Fruit fly (Drosophila melanogaster): ENCODE results near the gene CG6664.

Gene CG6664

dm6 chr3L:17004218-17004759, 11.7 kb downstream of the CG6664 start (continued):
- TF ChIP-seq Deaf1 (tag; optimal IDR thresholded peaks at IDR 0.05) (peak; percentile 64), CG5245 (GFP tag; optimal IDR thresholded peaks at IDR 0.05) (peak; percentile 71), cad (GFP tag; optimal IDR thresholded peaks at IDR 0.05) (no peak), cas (GFP tag; IDR thresholded peaks at IDR 0.05) (peak; percentile 56; the same call in 1 of the 2 replicates), Bteb2 (GFP tag; optimal IDR thresholded peaks at IDR 0.05) (peak; percentile 89), Atf3 (GFP tag; optimal IDR thresholded peaks at IDR 0.05) (peak; percentile 71), gce (GFP tag; IDR thresholded peaks at IDR 0.05) (peak; percentile 60; the same call in 1 of the 3 replicates), hth (optimal IDR thresholded peaks at IDR 0.05) (no peak), CG42726 (GFP tag; IDR thresholded peaks at IDR 0.05; ENCODE audit: partially characterized antibody) (0 out of 2 replicates have a peak, but pooled peaks have one; percentile 26), Nf-YC (tag; optimal IDR thresholded peaks at IDR 0.05) (peak; percentile 74), Fer3 (tag; optimal IDR thresholded peaks at IDR 0.05) (peak; percentile 75), trh (GFP tag; optimal IDR thresholded peaks at IDR 0.05) (peak; percentile 17), zfh2 (GFP tag; optimal IDR thresholded peaks at IDR 0.05) (peak; percentile 86), p53 (GFP tag; optimal IDR thresholded peaks at IDR 0.05) (peak; percentile 83), Hmx (GFP tag; optimal IDR thresholded peaks at IDR 0.05) (peak; percentile 25), maf-S (GFP tag; optimal IDR thresholded peaks at IDR 0.05) (peak; percentile 84), CG6689 (GFP tag; IDR thresholded peaks at IDR 0.05) (peak; percentile 89), CG7357 (GFP tag; IDR thresholded peaks at IDR 0.05) (peak; percentile 83), Oaz (GFP tag; IDR thresholded peaks at IDR 0.05) (peak; percentile 80), CG12942 (GFP tag; optimal IDR thresholded peaks at IDR 0.05) (peak; percentile 74), chif (GFP tag; optimal IDR thresholded peaks at IDR 0.05) (peak; percentile 86 to 88), chn (GFP tag; optimal IDR thresholded peaks at IDR 0.05) (peak; percentile 87), Tbp (GFP tag; optimal IDR thresholded peaks at IDR 0.05) (no peak), jigr1 (GFP tag; IDR thresholded peaks at IDR 0.05) (peak; percentile 83), CG10147 (GFP tag; optimal IDR thresholded peaks at IDR 0.05) (peak; percentile 87), B-H2 (GFP tag; optimal IDR thresholded peaks at IDR 0.05) (no peak), CG8944 (GFP tag; optimal IDR thresholded peaks at IDR 0.05) (peak; percentile 86), Ada2b (GFP tag; IDR thresholded peaks at IDR 0.05) (peak; percentile 84), CG7839 (tag; optimal IDR thresholded peaks at IDR 0.05) (peak; percentile 93), CG2678 (tag; optimal IDR thresholded peaks at IDR 0.05) (peak; percentile 88), CG11456 (GFP tag; IDR thresholded peaks at IDR 0.05) (peak; percentile 71), eve (GFP tag; optimal IDR thresholded peaks at IDR 0.05) (peak in 1 of 2 experiments; percentile 78), hkb (optimal IDR thresholded peaks at IDR 0.05) (no peak), hkb (GFP tag; IDR thresholded peaks at IDR 0.05) (peak; percentile 89), Hsf (GFP tag; optimal IDR thresholded peaks at IDR 0.05) (peak; percentile 90), croc (GFP tag; conservative IDR thresholded peaks at IDR 0.05) (peak; percentile 77), klu (GFP tag; IDR thresholded peaks at IDR 0.05) (peak; percentile 79), Antp (GFP tag; optimal IDR thresholded peaks at IDR 0.05) (peak; percentile 92), btn (GFP tag; optimal IDR thresholded peaks at IDR 0.05) (peak; percentile 79), Elba2 (GFP tag; optimal IDR thresholded peaks at IDR 0.05) (peak; percentile 33), CG17612 (GFP tag; IDR thresholded peaks at IDR 0.05) (0 out of 2 replicates have a peak, but pooled peaks have one; percentile 35), D (optimal IDR thresholded peaks at IDR 0.05) (no peak), D (GFP tag; optimal IDR thresholded peaks at IDR 0.05) (peak; percentile 78), sr (GFP tag; IDR thresholded peaks at IDR 0.05) (0 out of 3 replicates have a peak, but pooled peaks have one; percentile 19), CG13424 (tag; optimal IDR thresholded peaks at IDR 0.05) (peak; percentile 87), Blimp-1 (GFP tag; optimal IDR thresholded peaks at IDR 0.05) (peak; percentile 80), nmo (GFP tag; optimal IDR thresholded peaks at IDR 0.05) (peak; percentile 93), CG6272 (GFP tag; IDR thresholded peaks at IDR 0.05) (peak; percentile 79), Meics (GFP tag; optimal IDR thresholded peaks at IDR 0.05) (peak; percentile 85), luna (GFP tag; optimal IDR thresholded peaks at IDR 0.05) (peak; percentile 76), CG18476 (GFP tag; optimal IDR thresholded peaks at IDR 0.05) (peak; percentile 68), wdn (GFP tag; IDR thresholded peaks at IDR 0.05) (peak; percentile 63)
